Fruit fly (Drosophila melanogaster) whole organism, embryonic: ENCODE measurements around the gene CG9018.

Experiments
- Bdp1 ChIP-seq: fragments of 200-800 bp; sonication (Bioruptor generic); optimal IDR thresholded peaks from 3 replicates; lab custom pipeline; 2016; ENCODE audit warnings: missing biosample characterization, missing genetic modification characterization
- CG18476 ChIP-seq: fragments of 200-800 bp; sonication (Bioruptor generic); optimal IDR thresholded peaks from 2 replicates; lab custom pipeline; 2016; ENCODE audit warnings: missing biosample characterization, mild to moderate bottlenecking, missing genetic modification characterization
- CG2875 ChIP-seq: fragments of 200-800 bp; sonication (Bioruptor generic); optimal IDR thresholded peaks from 2 replicates; lab custom pipeline; 2017; ENCODE audit warnings: missing biosample characterization, mild to moderate bottlenecking, missing genetic modification characterization, missing genetic modification reagents
- CG4424 ChIP-seq: fragments of 200-800 bp; sonication (Bioruptor generic); optimal IDR thresholded peaks from 3 replicates; lab custom pipeline; 2016; ENCODE audit warnings: missing biosample characterization, missing genetic modification characterization
- CG8281 ChIP-seq: fragments of 200-800 bp; sonication (Bioruptor generic); optimal IDR thresholded peaks from 2 replicates; lab custom pipeline; 2018; ENCODE audit warnings: missing biosample characterization, mild to moderate bottlenecking, missing genetic modification characterization, moderate library complexity
- D19B ChIP-seq: fragments of 200-800 bp; sonication (Bioruptor generic); optimal IDR thresholded peaks from 2 replicates; lab custom pipeline; 2017; ENCODE audit warnings: missing biosample characterization, mild to moderate bottlenecking, missing genetic modification characterization
- Gug ChIP-seq: fragments of 200-800 bp; sonication (Bioruptor generic); IDR thresholded peaks from 4 replicates; pipeline ENCODE4 v1.3.6; 2022; ENCODE audit warnings: missing biosample characterization, missing genetic modification characterization
- Mad ChIP-seq: fragments of 200-800 bp; sonication (Bioruptor generic); optimal IDR thresholded peaks from 2 replicates; lab custom pipeline; 2016; ENCODE audit warnings: missing biosample characterization, missing genetic modification characterization
- Sin3A ChIP-seq: fragments of >200 bp; optimal IDR thresholded peaks from 2 replicates; lab custom pipeline; 2018
- ase ChIP-seq: fragments of 200-800 bp; sonication (Bioruptor generic); IDR thresholded peaks from 3 replicates; pipeline ENCODE4 v1.3.6; 2022; ENCODE audit warnings: missing biosample characterization, missing genetic modification characterization
- eve ChIP-seq, 2 experiments: fragments of >200 bp; optimal IDR thresholded peaks; 2 replicates each; lab custom pipeline; 2017; ENCODE audit warnings: missing biosample characterization in 2 of 2, missing genetic modification characterization in 2 of 2
- ftz-f1 ChIP-seq: fragments of 200-800 bp; sonication (Bioruptor generic); optimal IDR thresholded peaks from 2 replicates; lab custom pipeline; 2016; ENCODE audit warnings: missing biosample characterization, missing genetic modification characterization
- gsb ChIP-seq: fragments of 200-800 bp; sonication (Bioruptor generic); IDR thresholded peaks from 2 replicates; pipeline ENCODE4 v1.3.6; 2022; ENCODE audit warnings: missing biosample characterization, missing genetic modification characterization
- lilli ChIP-seq: fragments of 200-800 bp; sonication (Bioruptor generic); optimal IDR thresholded peaks from 3 replicates; lab custom pipeline; 2016; ENCODE audit warnings: missing biosample characterization, missing genetic modification characterization

- no peak for TF ChIP-seq Bdp1 (GFP tag; lab: Kevin White, UChicago)
- TF ChIP-seq D19B, result no peak
- no peak for TF ChIP-seq gsb (GFP tag; lab: Robert Waterston, UW)
- no peak for TF ChIP-seq CG18476
- no peak for TF ChIP-seq CG2875 (GFP tag; lab: Kevin White, UChicago)
- TF ChIP-seq ftz-f1 (GFP tag; lab: Kevin White, UChicago), result no peak
- TF ChIP-seq Gug (GFP tag; lab: Robert Waterston, UW), result no peak
- TF ChIP-seq lilli, result no peak
- no peak for TF ChIP-seq Sin3A (lab: Kevin White, UChicago)
- TF ChIP-seq ase, result no peak
- no peak for TF ChIP-seq CG4424 (GFP tag; lab: Kevin White, UChicago)
- no peak for TF ChIP-seq CG8281
- TF ChIP-seq eve (GFP tag; optimal IDR thresholded peaks at IDR 0.05; lab: Kevin White, UChicago), result no peak
- TF ChIP-seq Mad, result no peak
Measured at dm6 chr3L:2256422-2257172, 19.7 kb upstream of the CG9018 start.
